Worm (Caenorhabditis elegans) whole organism, L2 larva: ENCODE data around the gene C35B1.3.

Source experiments
- C34F6.9 ChIP-seq: fragments of 150-350 bp; optimal IDR thresholded peaks from 2 replicates; lab custom pipeline; 2014; ENCODE audit warnings: missing biosample characterization, missing genetic modification characterization
- F13H6.1 ChIP-seq: sonication (generic microtip); optimal IDR thresholded peaks from 2 replicates; lab custom pipeline; 2016; ENCODE audit warnings: missing genetic modification characterization, missing compliant biosample characterization
- R02D3.7 ChIP-seq: fragments of 150-350 bp; optimal IDR thresholded peaks from 2 replicates; lab custom pipeline; 2014; ENCODE audit warnings: missing biosample characterization, missing genetic modification characterization
- Y55F3AM.14 ChIP-seq: fragments of 200-800 bp; sonication (Bioruptor generic); optimal IDR thresholded peaks from 2 replicates; lab custom pipeline; 2018; ENCODE audit warnings: mild to moderate bottlenecking, missing genetic modification characterization, missing compliant biosample characterization
- ZK546.5 ChIP-seq: sonication (generic microtip); optimal IDR thresholded peaks from 2 replicates; lab custom pipeline; 2017; ENCODE audit warnings: missing biosample characterization, missing genetic modification characterization
- alr-1 ChIP-seq: fragments of 150-350 bp; optimal IDR thresholded peaks from 2 replicates; lab custom pipeline; 2014; ENCODE audit warnings: missing biosample characterization, missing genetic modification characterization
- ama-1 ChIP-seq: fragments of 150-350 bp; optimal IDR thresholded peaks from 2 replicates; lab custom pipeline; 2018; ENCODE audit warnings: inconsistent platforms
- blmp-1 ChIP-seq: sonication (generic microtip); optimal IDR thresholded peaks from 2 replicates; lab custom pipeline; 2017; ENCODE audit warnings: missing genetic modification characterization, mild to moderate bottlenecking, missing compliant biosample characterization, antibody characterized with exemption, moderate library complexity; ENCODE audit not compliant: insufficient read depth
- ceh-16 ChIP-seq: fragments of 150-350 bp; optimal IDR thresholded peaks from 2 replicates; lab custom pipeline; 2014; ENCODE audit warnings: missing biosample characterization, missing genetic modification characterization
- ceh-82 ChIP-seq: fragments of 150-350 bp; optimal IDR thresholded peaks from 2 replicates; lab custom pipeline; 2014; ENCODE audit warnings: missing biosample characterization, missing genetic modification characterization
- crh-2 ChIP-seq: sonication (generic microtip); optimal IDR thresholded peaks from 2 replicates; lab custom pipeline; 2017; ENCODE audit warnings: missing biosample characterization, missing genetic modification characterization
- dmd-4 ChIP-seq: sonication (generic microtip); optimal IDR thresholded peaks from 2 replicates; lab custom pipeline; 2017; ENCODE audit warnings: missing biosample characterization, missing genetic modification characterization
- egl-27 ChIP-seq: sonication (generic microtip); optimal IDR thresholded peaks from 3 replicates; lab custom pipeline; 2017; ENCODE audit warnings: missing biosample characterization, missing genetic modification reagents, missing genetic modification characterization
- elt-3 ChIP-seq: sonication (generic microtip); optimal IDR thresholded peaks from 2 replicates; lab custom pipeline; 2017; ENCODE audit warnings: missing biosample characterization, missing genetic modification characterization
- fos-1 ChIP-seq: fragments of 150-350 bp; optimal IDR thresholded peaks from 2 replicates; lab custom pipeline; 2014; ENCODE audit warnings: missing biosample characterization, missing genetic modification characterization
- gmeb-1 ChIP-seq: fragments of 150-350 bp; optimal IDR thresholded peaks from 2 replicates; lab custom pipeline; 2014; ENCODE audit warnings: missing biosample characterization, missing genetic modification characterization
- lin-11 ChIP-seq: fragments of 150-350 bp; sonication (generic microtip); optimal IDR thresholded peaks from 2 replicates; lab custom pipeline; 2014; ENCODE audit warnings: missing biosample characterization, missing genetic modification characterization, inconsistent platforms, mixed read lengths
- lin-13 ChIP-seq: fragments of 150-350 bp; optimal IDR thresholded peaks from 2 replicates; lab custom pipeline; 2014; ENCODE audit warnings: missing biosample characterization, missing genetic modification reagents, missing genetic modification characterization
- lin-39 ChIP-seq: fragments of 150-350 bp; optimal IDR thresholded peaks from 2 replicates; lab custom pipeline; 2014; ENCODE audit warnings: missing biosample characterization, missing genetic modification reagents, missing genetic modification characterization
- lsy-2 ChIP-seq, 2 experiments: fragments of 150-350 bp in 1 of 2; sonication (generic microtip) in 1 of 2; optimal IDR thresholded peaks; 2 replicates each; lab custom pipeline; 2014 to 2017; ENCODE audit warnings: missing biosample characterization in 2 of 2, missing genetic modification characterization in 2 of 2
- mab-5 ChIP-seq: fragments of 150-350 bp; optimal IDR thresholded peaks from 2 replicates; lab custom pipeline; 2014; ENCODE audit warnings: missing biosample characterization, missing genetic modification characterization
- mbf-1 ChIP-seq: sonication (generic microtip); optimal IDR thresholded peaks from 2 replicates; lab custom pipeline; 2017; ENCODE audit warnings: missing biosample characterization, missing genetic modification characterization
- mdl-1 ChIP-seq, 2 experiments: fragments of 150-350 bp in 1 of 2; sonication (generic microtip) in 1 of 2; optimal IDR thresholded peaks; 2 replicates each; lab custom pipeline; 2017; ENCODE audit warnings: missing biosample characterization in 2 of 2, missing genetic modification characterization in 2 of 2
- nhr-10 ChIP-seq: sonication (generic microtip); optimal IDR thresholded peaks from 2 replicates; lab custom pipeline; 2017; ENCODE audit warnings: missing biosample characterization, missing genetic modification characterization
- nhr-11 ChIP-seq: fragments of 150-350 bp; optimal IDR thresholded peaks from 2 replicates; lab custom pipeline; 2014; ENCODE audit warnings: missing biosample characterization, missing genetic modification characterization
- nhr-12 ChIP-seq: fragments of 150-350 bp; optimal IDR thresholded peaks from 2 replicates; lab custom pipeline; 2014; ENCODE audit warnings: missing biosample characterization, missing genetic modification characterization
- nhr-129 ChIP-seq: fragments of 150-350 bp; optimal IDR thresholded peaks from 2 replicates; lab custom pipeline; 2014; ENCODE audit warnings: missing biosample characterization, missing genetic modification characterization
- nhr-21 ChIP-seq: fragments of 150-350 bp; optimal IDR thresholded peaks from 2 replicates; lab custom pipeline; 2014; ENCODE audit warnings: missing biosample characterization, missing genetic modification characterization
- nhr-23 ChIP-seq: fragments of 150-350 bp; optimal IDR thresholded peaks from 2 replicates; lab custom pipeline; 2014; ENCODE audit warnings: missing biosample characterization, missing genetic modification reagents, missing genetic modification characterization
- nhr-237 ChIP-seq: fragments of 150-350 bp; optimal IDR thresholded peaks from 2 replicates; lab custom pipeline; 2014; ENCODE audit warnings: missing biosample characterization, missing genetic modification characterization
- nhr-25 ChIP-seq: fragments of 150-350 bp; sonication (generic microtip); optimal IDR thresholded peaks from 3 replicates; lab custom pipeline; 2014; ENCODE audit warnings: missing biosample characterization, missing genetic modification characterization
- nhr-6 ChIP-seq: fragments of 150-350 bp; optimal IDR thresholded peaks from 2 replicates; lab custom pipeline; 2014; ENCODE audit warnings: missing biosample characterization, missing genetic modification characterization
- nhr-77 ChIP-seq: fragments of 150-350 bp; optimal IDR thresholded peaks from 2 replicates; lab custom pipeline; 2014; ENCODE audit warnings: missing biosample characterization, missing genetic modification characterization
- peb-1 ChIP-seq: fragments of 150-350 bp; optimal IDR thresholded peaks from 2 replicates; lab custom pipeline; 2014; ENCODE audit warnings: missing biosample characterization, missing genetic modification characterization
- sem-4 ChIP-seq: fragments of 150-350 bp; optimal IDR thresholded peaks from 2 replicates; lab custom pipeline; 2014; ENCODE audit warnings: missing biosample characterization, missing genetic modification reagents, missing genetic modification characterization
- skn-1 ChIP-seq: sonication (generic microtip); optimal IDR thresholded peaks from 2 replicates; lab custom pipeline; 2017; ENCODE audit warnings: missing biosample characterization, missing genetic modification characterization
- sma-3 ChIP-seq: sonication (generic microtip); optimal IDR thresholded peaks from 2 replicates; lab custom pipeline; 2016; ENCODE audit warnings: missing genetic modification reagents, missing genetic modification characterization, missing compliant biosample characterization
- sma-9 ChIP-seq, 2 experiments: fragments of 150-350 bp in 1 of 2; sonication (generic microtip) in 1 of 2; optimal IDR thresholded peaks; 2 replicates each; lab custom pipeline; 2014 to 2016; ENCODE audit warnings: missing genetic modification characterization in 2 of 2, mild to moderate bottlenecking in 1 of 2, missing biosample characterization in 1 of 2, missing compliant biosample characterization in 1 of 2, missing genetic modification reagents in 1 of 2, moderate library complexity in 1 of 2
- snpc-4 ChIP-seq: fragments of 150-350 bp; optimal IDR thresholded peaks from 2 replicates; lab custom pipeline; 2014; ENCODE audit warnings: missing biosample characterization, missing genetic modification characterization
- unc-39 ChIP-seq: fragments of 150-350 bp; optimal IDR thresholded peaks from 2 replicates; lab custom pipeline; 2014; ENCODE audit warnings: missing biosample characterization, missing genetic modification characterization
- unc-55 ChIP-seq: fragments of 150-350 bp; sonication (generic microtip); optimal IDR thresholded peaks from 3 replicates; lab custom pipeline; 2014; ENCODE audit warnings: missing biosample characterization, missing genetic modification reagents, missing genetic modification characterization
- unc-62 ChIP-seq: fragments of 150-350 bp; optimal IDR thresholded peaks from 2 replicates; lab custom pipeline; 2014; ENCODE audit warnings: missing biosample characterization, missing genetic modification reagents, missing genetic modification characterization
- zag-1 ChIP-seq: fragments of 150-350 bp; optimal IDR thresholded peaks from 2 replicates; lab custom pipeline; 2014; ENCODE audit warnings: missing biosample characterization, missing genetic modification characterization
- ztf-1 ChIP-seq: fragments of 200-800 bp; sonication (Bioruptor generic); conservative IDR thresholded peaks from 2 replicates; pipeline ENCODE4 v1.3.6; 2022; ENCODE audit warnings: missing genetic modification characterization, missing compliant biosample characterization
- ztf-4 ChIP-seq: fragments of 150-350 bp; optimal IDR thresholded peaks from 2 replicates; lab custom pipeline; 2014; ENCODE audit warnings: missing biosample characterization, missing genetic modification characterization

C35B1.3 gene

DNA sequence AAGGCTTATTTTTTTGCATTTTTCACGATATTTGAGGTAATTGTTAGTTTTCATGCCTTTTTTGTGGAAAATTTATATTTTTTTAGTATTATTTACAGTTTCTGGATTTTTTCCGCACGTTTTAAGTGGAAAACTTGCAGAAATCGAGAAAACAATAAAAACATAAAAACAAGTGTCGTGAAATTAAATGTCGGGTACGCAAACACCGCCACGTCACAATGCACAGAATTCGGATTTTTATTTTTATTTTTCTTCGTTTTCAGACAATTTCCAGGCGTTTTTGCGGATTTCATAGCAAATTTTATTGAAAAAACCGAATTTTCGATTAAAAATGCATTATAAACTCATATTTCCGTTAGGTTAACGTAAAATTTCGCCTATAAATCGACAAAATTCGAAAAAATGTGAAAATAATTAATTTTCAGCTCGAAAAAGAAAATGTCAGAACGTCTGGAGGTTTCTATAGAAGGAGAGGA is 4.9 kb downstream of the C35B1.3 start, which contains the start of gene C35B1.2:
TSS of gene C35B1.2 (plus strand) at position 426 of the 476 bp plus-strand sequence.
- TF ChIP-seq unc-55 (GFP tag; lab: Kevin White, UChicago) (peak; percentile 39), ztf-1 (GFP tag; lab: Robert Waterston, UW) (no peak), C34F6.9 (tag; lab: Kevin White, UChicago) (peak; percentile 20), crh-2 (tag; lab: Kevin White, UChicago) (peak; percentile 61), mab-5 (no peak), alr-1 (tag; lab: Kevin White, UChicago) (no peak), nhr-77 (no peak), lsy-2 (tag; optimal IDR thresholded peaks at IDR 0.05; lab: Kevin White, UChicago) (peak in 1 of 2 experiments; percentile 57), sma-3 (GFP tag; lab: Kevin White, UChicago) (peak; percentile 37), nhr-11 (no peak)

DNA sequence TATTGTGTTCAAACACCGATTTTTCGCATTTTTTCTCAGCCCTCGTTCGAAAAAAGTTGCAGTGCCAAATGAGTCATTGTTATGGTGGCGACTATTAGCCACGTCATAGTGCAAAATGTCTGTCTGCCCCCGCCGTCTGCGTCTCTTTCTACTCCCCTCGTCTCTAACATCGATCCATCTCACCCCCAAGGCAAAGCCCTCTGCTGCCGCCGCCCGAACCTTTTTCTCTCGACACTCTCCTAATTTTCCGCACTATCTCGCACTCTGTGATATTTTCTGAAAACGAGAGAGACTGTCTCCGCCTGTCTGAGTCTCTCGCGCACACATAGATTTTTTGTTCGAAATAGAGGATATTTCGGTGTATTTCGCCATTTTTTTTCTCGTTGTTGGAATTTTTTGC is 12.1 kb downstream of the C35B1.3 start:
- TF ChIP-seq unc-39 (no peak), R02D3.7 (tag; lab: Kevin White, UChicago) (no peak), nhr-6 (tag; lab: Kevin White, UChicago) (peak; percentile 44), zag-1 (tag; lab: Kevin White, UChicago) (peak; percentile 54), gmeb-1 (tag; lab: Kevin White, UChicago) (peak; percentile 67), blmp-1 (no peak), nhr-237 (tag; lab: Kevin White, UChicago) (peak; percentile 4), crh-2 (tag; lab: Kevin White, UChicago) (peak; percentile 96), ceh-82 (tag; lab: Kevin White, UChicago) (peak; percentile 75), alr-1 (tag; lab: Kevin White, UChicago) (no peak), nhr-10 (no peak), sma-3 (GFP tag; lab: Kevin White, UChicago) (peak; percentile 84), mab-5 (peak; percentile 23), F13H6.1 (peak; percentile 91), nhr-23 (tag; lab: Kevin White, UChicago) (no peak), nhr-21 (peak; percentile 57), ztf-4 (peak; percentile 55), egl-27 (tag; lab: Kevin White, UChicago) (peak; percentile 67), mdl-1 (tag; optimal IDR thresholded peaks at IDR 0.05; lab: Kevin White, UChicago) (peak in 1 of 2 experiments; percentile 58), mbf-1 (tag; lab: Kevin White, UChicago) (no peak), lin-39 (tag; lab: Kevin White, UChicago) (no peak), unc-55 (GFP tag; lab: Kevin White, UChicago) (peak; percentile 84), sem-4 (tag; lab: Kevin White, UChicago) (peak; percentile 54), ama-1 (lab: Kevin White, UChicago) (no peak), elt-3 (tag; lab: Kevin White, UChicago) (no peak), nhr-12 (no peak), skn-1 (tag; lab: Kevin White, UChicago) (no peak), fos-1 (tag; lab: Kevin White, UChicago) (peak; percentile 90), peb-1 (no peak), Y55F3AM.14 (GFP tag; lab: Kevin White, UChicago) (peak; percentile 26), lin-13 (GFP tag; lab: Kevin White, UChicago) (peak; percentile 66), dmd-4 (tag; lab: Kevin White, UChicago) (no peak), snpc-4 (tag; lab: Kevin White, UChicago) (peak; percentile 49), unc-62 (no peak), lsy-2 (tag; optimal IDR thresholded peaks at IDR 0.05; lab: Kevin White, UChicago) (peak; percentile 62 to 83), nhr-129 (tag; lab: Kevin White, UChicago) (peak; percentile 69), ceh-16 (tag; lab: Kevin White, UChicago) (no peak), sma-9 (GFP tag; optimal IDR thresholded peaks at IDR 0.05; lab: Kevin White, UChicago) (peak; percentile 89), sma-9 (tag; optimal IDR thresholded peaks at IDR 0.05; lab: Kevin White, UChicago) (no peak), lin-11 (tag; lab: Kevin White, UChicago) (peak; percentile 4), C34F6.9 (tag; lab: Kevin White, UChicago) (peak; percentile 78), nhr-25 (tag; lab: Kevin White, UChicago) (peak; percentile 51), nhr-77 (no peak), ZK546.5 (tag; lab: Kevin White, UChicago) (no peak)
